Worm (Caenorhabditis elegans) whole organism, early embryonic: Measurements from ENCODE around the gene R09E10.6.
"Not testable (repeated sequence)": the region's sequence is repeated elsewhere in the genome, so short reads cannot be mapped to it uniquely, and the experiment has no call there.

ENCODE experiments used
- ama-1 ChIP-seq: fragments of 150-350 bp; optimal IDR thresholded peaks from 2 replicates; lab custom pipeline; 2014
- ets-7 ChIP-seq: sonication (generic microtip); optimal IDR thresholded peaks from 2 replicates; lab custom pipeline; 2016; ENCODE audit warnings: missing genotype, missing genetic modification characterization, missing compliant biosample characterization
- flt-1 ChIP-seq: fragments of 200-800 bp; sonication (Bioruptor generic); IDR thresholded peaks from 2 replicates; pipeline ENCODE4 v1.3.6; 2022; ENCODE audit warnings: missing genetic modification characterization, missing compliant biosample characterization
- hnd-1 ChIP-seq: sonication (generic microtip); optimal IDR thresholded peaks from 2 replicates; lab custom pipeline; 2016; ENCODE audit warnings: missing genetic modification characterization, missing compliant biosample characterization
- pes-1 ChIP-seq: fragments of 200-800 bp; sonication (Bioruptor generic); IDR thresholded peaks from 2 replicates; pipeline ENCODE4 v1.3.6; 2022; ENCODE audit warnings: missing genetic modification reagents, missing genetic modification characterization, missing compliant biosample characterization
- sea-1 ChIP-seq: fragments of 200-800 bp; sonication (Bioruptor generic); conservative IDR thresholded peaks from 2 replicates; pipeline ENCODE4 v1.3.6; 2022; ENCODE audit warnings: missing genetic modification characterization, missing compliant biosample characterization
- tbx-11 ChIP-seq: fragments of 200-800 bp; sonication (Bioruptor generic); IDR thresholded peaks from 2 replicates; pipeline ENCODE4 v1.3.6; 2022; ENCODE audit warnings: missing genetic modification characterization, missing compliant biosample characterization
- tra-4 ChIP-seq: sonication (generic microtip); optimal IDR thresholded peaks from 2 replicates; lab custom pipeline; 2017; ENCODE audit warnings: missing genetic modification characterization, missing compliant biosample characterization

DNA sequence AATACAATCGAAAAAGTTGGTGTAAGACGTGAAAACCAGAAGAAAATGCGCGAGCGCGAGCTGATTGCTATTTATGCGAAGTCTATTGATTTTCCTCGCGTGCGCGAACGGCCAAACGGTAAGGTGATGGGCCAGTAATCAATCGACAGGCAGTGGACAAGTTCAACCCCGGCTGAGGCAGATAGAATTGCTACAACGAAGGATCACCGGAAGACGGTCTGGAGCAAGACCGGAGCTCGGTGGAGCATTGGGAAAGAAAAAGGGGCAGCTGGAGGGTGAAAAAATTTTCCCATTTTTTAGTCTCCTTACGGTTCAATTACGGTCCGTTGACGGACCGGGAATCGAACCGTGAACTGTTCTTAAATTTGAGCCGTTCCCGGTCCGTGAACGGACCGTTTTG lies 29.4 kb upstream of the R09E10.6 start:
- TF ChIP-seq ama-1 (lab: Kevin White, UChicago); hnd-1 (tag; lab: Kevin White, UChicago); flt-1 (GFP tag; lab: Robert Waterston, UW); sea-1 (GFP tag; lab: Robert Waterston, UW); pes-1 (GFP tag; lab: Robert Waterston, UW); tra-4; ets-7: not testable (repeated sequence)
- 0 out of 2 replicates have a peak, but pooled peaks have one; percentile 32 for TF ChIP-seq tbx-11 (GFP tag; lab: Robert Waterston, UW)
